Worm (Caenorhabditis elegans) whole organism, late embryonic: ENCODE data around the gene F32D8.11.

Experiments used
- ama-1 ChIP-seq: fragments of 150-350 bp; optimal IDR thresholded peaks from 2 replicates; lab custom pipeline; 2014
- nhr-11 ChIP-seq: fragments of 150-350 bp; optimal IDR thresholded peaks from 2 replicates; lab custom pipeline; 2014; ENCODE audit warnings: missing biosample characterization, missing genetic modification characterization
- pha-2 ChIP-seq: sonication (generic microtip); optimal IDR thresholded peaks from 2 replicates; lab custom pipeline; 2017; ENCODE audit warnings: mild to moderate bottlenecking, missing genetic modification characterization, missing compliant biosample characterization
- pha-4 ChIP-seq: fragments of 150-350 bp; optimal IDR thresholded peaks from 2 replicates; lab custom pipeline; 2018; ENCODE audit warnings: missing biosample characterization, missing genetic modification reagents, missing genetic modification characterization
- sox-2 ChIP-seq: fragments of 200-800 bp; sonication (Bioruptor generic); IDR thresholded peaks from 2 replicates; pipeline ENCODE4 v1.3.6; 2022; ENCODE audit warnings: missing genetic modification reagents, missing genetic modification characterization, missing compliant biosample characterization

- no peak for TF ChIP-seq pha-4 (tag; lab: Kevin White, UChicago)
- TF ChIP-seq nhr-11 (tag; lab: Kevin White, UChicago): no peak
- no peak for TF ChIP-seq ama-1 (lab: Kevin White, UChicago)
- TF ChIP-seq pha-2 (tag; lab: Kevin White, UChicago): no peak
- no peak for TF ChIP-seq sox-2
Measured at ce11 chrV:10932411-10932810, 43.5 kb upstream of the F32D8.11 start, which contains the start of gene F58B4.5.
